Worm (Caenorhabditis elegans): Measurements from ENCODE around the gene Y32G9A.12.

The Y32G9A.12 gene

ce11 chrV:1875497-1875988, 44.5 kb downstream of the Y32G9A.12 start (continued):
- peak; percentile 3 for TF ChIP-seq lin-40 (tag; optimal IDR thresholded peaks at IDR 0.05)
- no peak for TF ChIP-seq F55B11.4 (tag; optimal IDR thresholded peaks at IDR 0.05; ENCODE audit: borderline replicate concordance, insufficient read depth)
- no peak for TF ChIP-seq nfya-1 (tag; optimal IDR thresholded peaks at IDR 0.05; ENCODE audit: borderline replicate concordance, insufficient read depth)
- peak; percentile 71 for TF ChIP-seq F49E8.2 (tag; optimal IDR thresholded peaks at IDR 0.05; ENCODE audit: insufficient read depth)
- TF ChIP-seq sdz-38 (tag; optimal IDR thresholded peaks at IDR 0.05): no peak
- TF ChIP-seq lin-54 (GFP tag; optimal IDR thresholded peaks at IDR 0.05): peak; percentile 60
- TF ChIP-seq ztf-25 (GFP tag; IDR thresholded peaks at IDR 0.05): peak; percentile 77; the same call in 1 of the 2 replicates
- TF ChIP-seq Y95B8A.8 (GFP tag; IDR thresholded peaks at IDR 0.05): peak; percentile 81
- peak; percentile 75 for TF ChIP-seq lin-26 (GFP tag; IDR thresholded peaks at IDR 0.05)

- TF ChIP-seq zfh-2 (GFP tag; conservative IDR thresholded peaks at IDR 0.05) (peak; percentile 74), madf-3 (GFP tag; IDR thresholded peaks at IDR 0.05) (0 out of 2 replicates have a peak, but pooled peaks have one; percentile 65), mcd-1 (GFP tag; IDR thresholded peaks at IDR 0.05) (0 out of 2 replicates have a peak, but pooled peaks have one; percentile 16), aptf-3 (GFP tag; IDR thresholded peaks at IDR 0.05) (no peak), ztf-26 (tag; optimal IDR thresholded peaks at IDR 0.05) (no peak)
These were observed 45.2 kb downstream of the Y32G9A.12 start for ce11 chrV:1874827-1875226.

ce11 chrV:1871768-1872296, 48.2 kb downstream of the Y32G9A.12 start, which contains the start of the genes T10B5.4 and cct-7:
Gene T10B5.4, minus strand, starts transcription at chrV:1871807.
Gene cct-7, plus strand, starts transcription at chrV:1872246.
- TF ChIP-seq ceh-79 (tag; optimal IDR thresholded peaks at IDR 0.05): no peak
- TF ChIP-seq lir-1 (GFP tag; conservative IDR thresholded peaks at IDR 0.05): 0 out of 2 replicates have a peak, but pooled peaks have one; percentile 25
- TF ChIP-seq somi-1 (GFP tag; optimal IDR thresholded peaks at IDR 0.05): peak; percentile 57
- no peak for TF ChIP-seq nfya-1 (tag; optimal IDR thresholded peaks at IDR 0.05; ENCODE audit: borderline replicate concordance, insufficient read depth)
- no peak for TF ChIP-seq snpc-1.3 (tag; optimal IDR thresholded peaks at IDR 0.05; ENCODE audit: insufficient read depth)
- TF ChIP-seq cebp-2 (GFP tag; IDR thresholded peaks at IDR 0.05): no peak
- 0 out of 2 replicates have a peak, but pooled peaks have one; percentile 31 for TF ChIP-seq bed-1 (GFP tag; IDR thresholded peaks at IDR 0.05)
- peak; percentile 75 for TF ChIP-seq lin-40 (tag; optimal IDR thresholded peaks at IDR 0.05)
- no peak for TF ChIP-seq nhr-27 (tag; optimal IDR thresholded peaks at IDR 0.05)
- peak; percentile 90 for TF ChIP-seq ztf-18 (tag; optimal IDR thresholded peaks at IDR 0.05)
- TF ChIP-seq ceh-27 (GFP tag; optimal IDR thresholded peaks at IDR 0.05): peak; percentile 97
- TF ChIP-seq F10E7.11 (tag; optimal IDR thresholded peaks at IDR 0.05): no peak
- TF ChIP-seq fkh-3 (tag; optimal IDR thresholded peaks at IDR 0.05): no peak
- peak; percentile 18 for TF ChIP-seq atf-7 (tag; optimal IDR thresholded peaks at IDR 0.05)
- peak; percentile 33 for TF ChIP-seq sptf-2 (GFP tag; optimal IDR thresholded peaks at IDR 0.05)
- peak; percentile 92 for TF ChIP-seq K12H6.12 (tag; optimal IDR thresholded peaks at IDR 0.05)
- TF ChIP-seq athp-1 (tag; optimal IDR thresholded peaks at IDR 0.05): peak; percentile 90
- TF ChIP-seq mxl-1 (tag; optimal IDR thresholded peaks at IDR 0.05): no peak
- TF ChIP-seq hsf-1 (GFP tag; IDR thresholded peaks at IDR 0.05): peak; percentile 92
- TF ChIP-seq Y53G8AR.9 (GFP tag; conservative IDR thresholded peaks at IDR 0.05): peak; percentile 73; the same call in 1 of the 2 replicates
- no peak for TF ChIP-seq Y53F4B.3 (GFP tag; IDR thresholded peaks at IDR 0.05)
- TF ChIP-seq hlh-12 (tag; optimal IDR thresholded peaks at IDR 0.05): no peak
- no peak for TF ChIP-seq F57C9.4 (tag; optimal IDR thresholded peaks at IDR 0.05)
- TF ChIP-seq tlf-1 (GFP tag; optimal IDR thresholded peaks at IDR 0.05): peak; percentile 52
- 0 out of 2 replicates have a peak, but pooled peaks have one; percentile 33 for TF ChIP-seq ztf-6 (GFP tag; IDR thresholded peaks at IDR 0.05)
- peak; percentile 34 for TF ChIP-seq die-1 (tag; optimal IDR thresholded peaks at IDR 0.05)
- TF ChIP-seq rcor-1 (GFP tag; IDR thresholded peaks at IDR 0.05): peak; percentile 75
- no peak for TF ChIP-seq Y56A3A.18 (GFP tag; IDR thresholded peaks at IDR 0.05)
- peak; percentile 93 for TF ChIP-seq zfh-2 (GFP tag; conservative IDR thresholded peaks at IDR 0.05)
- TF ChIP-seq ceh-91 (GFP tag; IDR thresholded peaks at IDR 0.05): peak; percentile 68
- peak; percentile 29; the same call in 1 of the 2 replicates for TF ChIP-seq F33H1.4 (GFP tag; IDR thresholded peaks at IDR 0.05)
- TF ChIP-seq C06A6.2 (GFP tag; conservative IDR thresholded peaks at IDR 0.05): no peak; the same call in 1 of the 2 replicates
- TF ChIP-seq nhr-120 (GFP tag; IDR thresholded peaks at IDR 0.05): no peak
- TF ChIP-seq aptf-3 (GFP tag; IDR thresholded peaks at IDR 0.05): no peak

Data from whole organism, young adult.